Worm (Caenorhabditis elegans) whole organism, mixed stage, embryonic: ENCODE data around the gene jun-1.

ENCODE experiments used
- M03D4.4 ChIP-seq: sonication (generic microtip); optimal IDR thresholded peaks from 2 replicates; lab custom pipeline; 2017; ENCODE audit warnings: mild to moderate bottlenecking, missing genetic modification characterization, missing compliant biosample characterization
- blmp-1 ChIP-seq: fragments of 150-350 bp; optimal IDR thresholded peaks from 2 replicates; lab custom pipeline; 2014; ENCODE audit warnings: missing biosample characterization, missing genetic modification characterization
- ceh-43 ChIP-seq: fragments of 200-800 bp; sonication (Bioruptor generic); optimal IDR thresholded peaks from 2 replicates; lab custom pipeline; 2018; ENCODE audit warnings: mild to moderate bottlenecking, missing genetic modification characterization, moderate library complexity, missing compliant biosample characterization
- drap-1 ChIP-seq: fragments of 200-800 bp; sonication (Bioruptor generic); optimal IDR thresholded peaks from 3 replicates; lab custom pipeline; 2018; ENCODE audit warnings: mild to moderate bottlenecking, missing genetic modification characterization, missing compliant biosample characterization
- lin-13 ChIP-seq: fragments of 150-350 bp; optimal IDR thresholded peaks from 2 replicates; lab custom pipeline; 2014; ENCODE audit warnings: missing biosample characterization, missing genetic modification characterization
- mep-1 ChIP-seq: fragments of 150-350 bp; optimal IDR thresholded peaks from 2 replicates; lab custom pipeline; 2017; ENCODE audit warnings: missing biosample characterization, missing genetic modification reagents, missing genetic modification characterization, inconsistent platforms
- nhr-12 ChIP-seq: fragments of 150-350 bp; optimal IDR thresholded peaks from 2 replicates; lab custom pipeline; 2014; ENCODE audit warnings: missing biosample characterization, missing genetic modification characterization
- nhr-237 ChIP-seq: fragments of 150-350 bp; optimal IDR thresholded peaks from 2 replicates; lab custom pipeline; 2014; ENCODE audit warnings: missing biosample characterization, missing genetic modification characterization
- nhr-76 ChIP-seq: sonication (generic microtip); optimal IDR thresholded peaks from 2 replicates; lab custom pipeline; 2017; ENCODE audit warnings: missing biosample characterization, missing genetic modification characterization
- pha-4 ChIP-seq: fragments of 150-350 bp; optimal IDR thresholded peaks from 2 replicates; lab custom pipeline; 2018; ENCODE audit warnings: missing biosample characterization, missing genetic modification reagents, missing genetic modification characterization
- tbx-8 ChIP-seq: fragments of 200-800 bp; sonication (Bioruptor generic); optimal IDR thresholded peaks from 2 replicates; lab custom pipeline; 2018; ENCODE audit warnings: mild to moderate bottlenecking, missing genetic modification characterization, moderate library complexity, missing compliant biosample characterization
- unc-39 ChIP-seq: fragments of 150-350 bp; optimal IDR thresholded peaks from 2 replicates; lab custom pipeline; 2014; ENCODE audit warnings: missing biosample characterization, missing genetic modification characterization
- unc-62 ChIP-seq: fragments of 150-350 bp; optimal IDR thresholded peaks from 2 replicates; lab custom pipeline; 2014; ENCODE audit warnings: missing biosample characterization, missing genetic modification reagents, missing genetic modification characterization

DNA sequence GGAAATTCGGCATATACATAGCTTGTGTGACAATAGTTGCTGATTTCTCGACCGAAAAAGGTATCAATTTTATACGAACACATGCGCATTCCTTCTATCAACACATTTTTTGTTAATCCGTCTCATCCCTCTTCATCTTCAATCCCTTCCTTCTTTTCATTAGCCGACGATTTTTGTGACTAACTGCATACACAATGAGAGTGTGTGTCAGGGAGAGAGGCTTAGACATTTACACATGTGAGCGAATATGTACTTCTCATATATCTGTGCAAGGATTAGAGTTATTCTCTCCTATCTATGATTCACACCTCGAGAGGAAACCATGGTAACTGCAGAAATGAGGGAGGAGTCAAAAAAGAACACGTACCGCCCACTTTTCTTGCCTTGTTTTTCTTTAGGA, 17.4 kb downstream of the jun-1 start:
- no peak for TF ChIP-seq unc-62 (GFP tag; lab: Kevin White, UChicago)
- TF ChIP-seq nhr-237 (tag; lab: Kevin White, UChicago), result no peak
- no peak for TF ChIP-seq ceh-43 (GFP tag; lab: Kevin White, UChicago)
- no peak for TF ChIP-seq pha-4
- TF ChIP-seq drap-1, result no peak
- TF ChIP-seq blmp-1, result no peak
- no peak for TF ChIP-seq nhr-76 (tag; lab: Kevin White, UChicago)
- TF ChIP-seq unc-39, result no peak
- TF ChIP-seq M03D4.4 (tag; lab: Kevin White, UChicago), result no peak
- no peak for TF ChIP-seq nhr-12
- TF ChIP-seq tbx-8 (GFP tag; lab: Kevin White, UChicago), result no peak
- no peak for TF ChIP-seq mep-1
- TF ChIP-seq lin-13 (tag; lab: Kevin White, UChicago), result no peak
